Worm (Caenorhabditis elegans) whole organism, early embryonic: ENCODE data around the gene F07H5.13.

Experiments used
- ama-1 ChIP-seq: fragments of 150-350 bp; optimal IDR thresholded peaks from 2 replicates; lab custom pipeline; 2014
- hnd-1 ChIP-seq: sonication (generic microtip); optimal IDR thresholded peaks from 2 replicates; lab custom pipeline; 2016; ENCODE audit warnings: missing genetic modification characterization, missing compliant biosample characterization
- pes-1 ChIP-seq: fragments of 200-800 bp; sonication (Bioruptor generic); IDR thresholded peaks from 2 replicates; pipeline ENCODE4 v1.3.6; 2022; ENCODE audit warnings: missing genetic modification reagents, missing genetic modification characterization, missing compliant biosample characterization

- no peak for TF ChIP-seq ama-1 (lab: Kevin White, UChicago)
- TF ChIP-seq hnd-1 = no peak
- TF ChIP-seq pes-1 (GFP tag; lab: Robert Waterston, UW) = no peak
Measured at ce11 chrII:8800830-8801229, 10.5 kb downstream of the F07H5.13 start, which contains the start of gene appg-2.
